Worm (Caenorhabditis elegans) whole organism, early embryonic: ENCODE data around the gene C53A5.9.

Experiments used
- F13C5.2 ChIP-seq: sonication (generic microtip); optimal IDR thresholded peaks from 2 replicates; lab custom pipeline; 2017; ENCODE audit warnings: mild to moderate bottlenecking, missing genetic modification characterization, inconsistent platforms, missing compliant biosample characterization
- ama-1 ChIP-seq: fragments of 150-350 bp; optimal IDR thresholded peaks from 2 replicates; lab custom pipeline; 2014
- pes-1 ChIP-seq: fragments of 200-800 bp; sonication (Bioruptor generic); IDR thresholded peaks from 2 replicates; pipeline ENCODE4 v1.3.6; 2022; ENCODE audit warnings: missing genetic modification reagents, missing genetic modification characterization, missing compliant biosample characterization
- sea-1 ChIP-seq: fragments of 200-800 bp; sonication (Bioruptor generic); conservative IDR thresholded peaks from 2 replicates; pipeline ENCODE4 v1.3.6; 2022; ENCODE audit warnings: missing genetic modification characterization, missing compliant biosample characterization

ce11 chrV:14542138-14542537, 16.5 kb downstream of the C53A5.9 start:
- TF ChIP-seq pes-1 (GFP tag; lab: Robert Waterston, UW) (no peak), F13C5.2 (no peak), ama-1 (no peak), sea-1 (GFP tag; lab: Robert Waterston, UW) (no peak)
